Fruit fly (Drosophila melanogaster): ENCODE results near the gene cin.
A peak's percentile ranks its signal among the peaks of the same experiment; 100 is the strongest.

The cin gene

dm6 chrX:279097-279727, 23.7 kb downstream of the cin start, which contains the start of the genes CG3777 and ewg (continued):
- TF ChIP-seq ken (GFP tag; IDR thresholded peaks at IDR 0.05) = no peak
- no peak for TF ChIP-seq ssp (GFP tag; IDR thresholded peaks at IDR 0.05)
- TF ChIP-seq CG6765 (GFP tag; optimal IDR thresholded peaks at IDR 0.05) = no peak
- TF ChIP-seq lmd (GFP tag; IDR thresholded peaks at IDR 0.05) = no peak
- TF ChIP-seq CG2120 (GFP tag; optimal IDR thresholded peaks at IDR 0.05) = peak; percentile 28
- TF ChIP-seq CG13894 (tag; optimal IDR thresholded peaks at IDR 0.05) = peak; percentile 39
- peak; percentile 23 for TF ChIP-seq CG12299 (tag; optimal IDR thresholded peaks at IDR 0.05)
- no peak for TF ChIP-seq ara (GFP tag; IDR thresholded peaks at IDR 0.05)
- TF ChIP-seq NC2α (GFP tag; optimal IDR thresholded peaks at IDR 0.05) = no peak
- no peak for TF ChIP-seq Camta (GFP tag; optimal IDR thresholded peaks at IDR 0.05)
- TF ChIP-seq lilli (GFP tag; optimal IDR thresholded peaks at IDR 0.05) = no peak
- no peak for TF ChIP-seq CG2202 (tag; optimal IDR thresholded peaks at IDR 0.05)
- peak; percentile 65 for TF ChIP-seq CG15479 (GFP tag; optimal IDR thresholded peaks at IDR 0.05)
- TF ChIP-seq CG17829 (tag; optimal IDR thresholded peaks at IDR 0.05) = peak; percentile 28
- peak; percentile 24 for TF ChIP-seq nom (GFP tag; optimal IDR thresholded peaks at IDR 0.05)
- peak; percentile 97 for TF ChIP-seq ato (GFP tag; IDR thresholded peaks at IDR 0.05; ENCODE audit: partially characterized antibody)
- no peak for TF ChIP-seq pan (optimal IDR thresholded peaks at IDR 0.05)
- no peak for TF ChIP-seq pan (GFP tag; optimal IDR thresholded peaks at IDR 0.05 in 1 of 2, IDR thresholded peaks at IDR 0.05 in 1 of 2)
- TF ChIP-seq Neu2 (GFP tag; optimal IDR thresholded peaks at IDR 0.05; ENCODE audit: borderline replicate concordance) = no peak
- TF ChIP-seq Eip74EF (GFP tag; optimal IDR thresholded peaks at IDR 0.05) = no peak
- no peak for TF ChIP-seq CG5180 (GFP tag; optimal IDR thresholded peaks at IDR 0.05)
- TF ChIP-seq CG1647 (GFP tag; optimal IDR thresholded peaks at IDR 0.05) = no peak
- TF ChIP-seq Opbp (GFP tag; IDR thresholded peaks at IDR 0.05; ENCODE audit: partially characterized antibody) = peak; percentile 99
- TF ChIP-seq cato (GFP tag; optimal IDR thresholded peaks at IDR 0.05; ENCODE audit: borderline replicate concordance) = no peak
- TF ChIP-seq vnd (GFP tag; IDR thresholded peaks at IDR 0.05; ENCODE audit: partially characterized antibody) = peak; percentile 95
- TF ChIP-seq Asciz (GFP tag; optimal IDR thresholded peaks at IDR 0.05) = no peak
- TF ChIP-seq C15 (GFP tag; IDR thresholded peaks at IDR 0.05) = no peak
- no peak for TF ChIP-seq Ptx1 (GFP tag; IDR thresholded peaks at IDR 0.05)
- TF ChIP-seq Hr39 (optimal IDR thresholded peaks at IDR 0.05) = no peak
- no peak for TF ChIP-seq CG17328 (GFP tag; IDR thresholded peaks at IDR 0.05)
- peak; percentile 32; the same call in 1 of the 2 replicates for TF ChIP-seq MBD-R2 (GFP tag; IDR thresholded peaks at IDR 0.05)
- TF ChIP-seq CG10543 (GFP tag; optimal IDR thresholded peaks at IDR 0.05) = no peak
- TF ChIP-seq CG9876 (GFP tag; optimal IDR thresholded peaks at IDR 0.05) = no peak
- no peak for TF ChIP-seq dimm (GFP tag; IDR thresholded peaks at IDR 0.05)
- peak; percentile 93 for TF ChIP-seq tna (GFP tag; IDR thresholded peaks at IDR 0.05; ENCODE audit: partially characterized antibody)
- no peak for TF ChIP-seq CG8388 (GFP tag; optimal IDR thresholded peaks at IDR 0.05)
- TF ChIP-seq mirr (GFP tag; optimal IDR thresholded peaks at IDR 0.05) = no peak
- TF ChIP-seq zen (tag; optimal IDR thresholded peaks at IDR 0.05) = peak; percentile 3
- no peak for TF ChIP-seq CG16779 (GFP tag; IDR thresholded peaks at IDR 0.05)
- TF ChIP-seq chn (GFP tag; optimal IDR thresholded peaks at IDR 0.05) = no peak
- no peak for TF ChIP-seq psq (GFP tag; optimal IDR thresholded peaks at IDR 0.05)
- TF ChIP-seq Dip3 (GFP tag; optimal IDR thresholded peaks at IDR 0.05) = no peak
- no peak for TF ChIP-seq CG32767 (GFP tag; IDR thresholded peaks at IDR 0.05)
- TF ChIP-seq NfI (GFP tag; optimal IDR thresholded peaks at IDR 0.05) = no peak
- TF ChIP-seq jumu (GFP tag; optimal IDR thresholded peaks at IDR 0.05) = no peak
- no peak for TF ChIP-seq cad (GFP tag; optimal IDR thresholded peaks at IDR 0.05)
- no peak for TF ChIP-seq ham (GFP tag; IDR thresholded peaks at IDR 0.05)
- no peak for TF ChIP-seq dan (GFP tag; IDR thresholded peaks at IDR 0.05)
- TF ChIP-seq CG17568 (GFP tag; optimal IDR thresholded peaks at IDR 0.05) = no peak
- TF ChIP-seq CG18764 (GFP tag; optimal IDR thresholded peaks at IDR 0.05) = no peak
- no peak for TF ChIP-seq CG31388 (GFP tag; optimal IDR thresholded peaks at IDR 0.05)
